Fruit fly (Drosophila melanogaster) whole organism, embryonic: Measurements from ENCODE around the gene Ass.

ENCODE experiments used
- C15 ChIP-seq: fragments of 200-800 bp; sonication (Bioruptor generic); IDR thresholded peaks from 3 replicates; pipeline ENCODE4 v1.3.6; 2022; ENCODE audit warnings: missing biosample characterization, missing genetic modification characterization
- CG10147 ChIP-seq: fragments of 200-800 bp; sonication (Bioruptor generic); optimal IDR thresholded peaks from 2 replicates; lab custom pipeline; 2019; ENCODE audit warnings: missing biosample characterization, mild to moderate bottlenecking, missing genetic modification characterization, moderate library complexity
- CG10979 ChIP-seq: fragments of 200-800 bp; sonication (Bioruptor generic); optimal IDR thresholded peaks from 2 replicates; lab custom pipeline; 2018; ENCODE audit warnings: missing biosample characterization, mild to moderate bottlenecking, missing genetic modification characterization, moderate library complexity
- CG15479 ChIP-seq: fragments of 200-800 bp; sonication (Bioruptor generic); optimal IDR thresholded peaks from 3 replicates; lab custom pipeline; 2019; ENCODE audit warnings: missing biosample characterization, mild to moderate bottlenecking, missing genetic modification characterization, moderate library complexity
- CG16813 ChIP-seq: fragments of 200-800 bp; sonication (Bioruptor generic); IDR thresholded peaks from 3 replicates; pipeline ENCODE4 v1.3.6; 2022; ENCODE audit warnings: missing biosample characterization, missing genetic modification characterization; ENCODE audit not compliant: partially characterized antibody
- CG17186 ChIP-seq: fragments of 200-800 bp; sonication (Bioruptor generic); optimal IDR thresholded peaks from 3 replicates; lab custom pipeline; 2017; ENCODE audit warnings: missing biosample characterization, missing genetic modification reagents, missing genetic modification characterization
- CG18764 ChIP-seq: fragments of 200-800 bp; sonication (Bioruptor generic); optimal IDR thresholded peaks from 3 replicates; lab custom pipeline; 2016; ENCODE audit warnings: missing biosample characterization, missing genetic modification characterization
- CG2116 ChIP-seq: fragments of 200-800 bp; sonication (Bioruptor generic); optimal IDR thresholded peaks from 3 replicates; lab custom pipeline; 2018; ENCODE audit warnings: missing biosample characterization, mild to moderate bottlenecking, missing genetic modification characterization
- CG2129 ChIP-seq: fragments of 200-800 bp; sonication (Bioruptor generic); IDR thresholded peaks from 2 replicates; pipeline ENCODE4 v1.3.6; 2022; ENCODE audit warnings: missing biosample characterization, missing genetic modification characterization; ENCODE audit not compliant: partially characterized antibody
- CG2875 ChIP-seq: fragments of 200-800 bp; sonication (Bioruptor generic); optimal IDR thresholded peaks from 2 replicates; lab custom pipeline; 2017; ENCODE audit warnings: missing biosample characterization, mild to moderate bottlenecking, missing genetic modification characterization, missing genetic modification reagents
- CG30020 ChIP-seq: fragments of 200-800 bp; optimal IDR thresholded peaks from 2 replicates; lab custom pipeline; 2019; ENCODE audit warnings: missing biosample characterization, mild to moderate bottlenecking, missing genetic modification characterization, moderate library complexity
- CG42726 ChIP-seq: fragments of 200-800 bp; sonication (Bioruptor generic); IDR thresholded peaks from 2 replicates; pipeline ENCODE4 v1.3.6; 2022; ENCODE audit warnings: missing biosample characterization, missing genetic modification characterization; ENCODE audit not compliant: partially characterized antibody
- CG4328 ChIP-seq: fragments of 200-800 bp; sonication (Bioruptor generic); optimal IDR thresholded peaks from 3 replicates; lab custom pipeline; 2017; ENCODE audit warnings: missing biosample characterization, missing genetic modification reagents, missing genetic modification characterization
- CG4617 ChIP-seq: fragments of 200-800 bp; sonication (Bioruptor generic); optimal IDR thresholded peaks from 3 replicates; lab custom pipeline; 2016; ENCODE audit warnings: missing biosample characterization, missing genetic modification characterization, borderline replicate concordance
- CG6175 ChIP-seq: fragments of 200-800 bp; sonication (Bioruptor generic); IDR thresholded peaks from 3 replicates; pipeline ENCODE4 v1.3.6; 2022; ENCODE audit warnings: missing biosample characterization, missing genetic modification characterization
- CG8944 ChIP-seq: fragments of 200-800 bp; sonication (Bioruptor generic); optimal IDR thresholded peaks from 3 replicates; lab custom pipeline; 2016; ENCODE audit warnings: missing biosample characterization, missing genetic modification characterization
- CG9817 ChIP-seq: fragments of 200-800 bp; sonication (Bioruptor generic); optimal IDR thresholded peaks from 2 replicates; lab custom pipeline; 2018; ENCODE audit warnings: missing biosample characterization, mild to moderate bottlenecking, missing genetic modification characterization, moderate library complexity
- CG9932 ChIP-seq: fragments of 200-800 bp; sonication (Bioruptor generic); IDR thresholded peaks from 2 replicates; pipeline ENCODE4 v1.3.6; 2022; ENCODE audit warnings: missing biosample characterization, missing genetic modification characterization
- E2f2 ChIP-seq: fragments of 200-800 bp; sonication (Bioruptor generic); IDR thresholded peaks from 2 replicates; pipeline ENCODE4 v1.3.6; 2022; ENCODE audit warnings: missing biosample characterization, missing genetic modification characterization
- Ets65A ChIP-seq: fragments of 200-800 bp; sonication (Bioruptor generic); peaks from one replicate; lab custom pipeline; 2016; ENCODE audit warnings: missing biosample characterization, missing genetic modification characterization
- Hey ChIP-seq: fragments of 200-800 bp; sonication (Bioruptor generic); optimal IDR thresholded peaks from 3 replicates; lab custom pipeline; 2018; ENCODE audit warnings: missing biosample characterization, mild to moderate bottlenecking, missing genetic modification characterization
- HmgZ ChIP-seq: fragments of 200-800 bp; sonication (Bioruptor generic); optimal IDR thresholded peaks from 2 replicates; lab custom pipeline; 2018; ENCODE audit warnings: missing biosample characterization, mild to moderate bottlenecking, missing genetic modification characterization
- Hmr ChIP-seq: fragments of 200-800 bp; sonication (Bioruptor generic); optimal IDR thresholded peaks from 3 replicates; lab custom pipeline; 2017; ENCODE audit warnings: mild to moderate bottlenecking, missing biosample characterization, missing genetic modification reagents, missing genetic modification characterization
- Lhr ChIP-seq: fragments of 200-800 bp; sonication (Bioruptor generic); optimal IDR thresholded peaks from 3 replicates; lab custom pipeline; 2017; ENCODE audit warnings: mild to moderate bottlenecking, missing biosample characterization, missing genetic modification reagents, missing genetic modification characterization
- MBD-R2 ChIP-seq: fragments of 200-800 bp; sonication (Bioruptor generic); IDR thresholded peaks from 2 replicates; pipeline ENCODE4 v1.3.6; 2022; ENCODE audit warnings: missing biosample characterization, missing genetic modification characterization
- Max ChIP-seq: fragments of 200-800 bp; sonication (Bioruptor generic); optimal IDR thresholded peaks from 2 replicates; lab custom pipeline; 2016; ENCODE audit warnings: missing biosample characterization, mild to moderate bottlenecking, missing genetic modification characterization
- Myb ChIP-seq: fragments of 200-800 bp; sonication (Bioruptor generic); optimal IDR thresholded peaks from 2 replicates; lab custom pipeline; 2016; ENCODE audit warnings: missing biosample characterization, missing genetic modification characterization
- Opbp ChIP-seq: fragments of 200-800 bp; sonication (Bioruptor generic); IDR thresholded peaks from 3 replicates; pipeline ENCODE4 v1.3.6; 2022; ENCODE audit warnings: missing biosample characterization, missing genetic modification characterization; ENCODE audit not compliant: partially characterized antibody
- Rfx ChIP-seq: fragments of 200-800 bp; sonication (Bioruptor generic); IDR thresholded peaks from 2 replicates; pipeline ENCODE4 v1.3.6; 2022; ENCODE audit warnings: missing biosample characterization, missing genetic modification characterization
- Sry-δ ChIP-seq: fragments of 200-800 bp; sonication (Bioruptor generic); optimal IDR thresholded peaks from 2 replicates; lab custom pipeline; 2016; ENCODE audit warnings: missing biosample characterization, missing genetic modification characterization
- Xrp1 ChIP-seq: fragments of 200-800 bp; sonication (Bioruptor generic); IDR thresholded peaks from 2 replicates; pipeline ENCODE4 v1.3.6; 2022; ENCODE audit warnings: missing biosample characterization, missing genetic modification characterization
- YL-1 ChIP-seq: fragments of 200-800 bp; sonication (Bioruptor generic); optimal IDR thresholded peaks from 3 replicates; lab custom pipeline; 2017; ENCODE audit warnings: missing biosample characterization, mild to moderate bottlenecking, missing genetic modification characterization
- al ChIP-seq: fragments of 200-800 bp; sonication (Bioruptor generic); IDR thresholded peaks from 2 replicates; pipeline ENCODE4 v1.3.6; 2022; ENCODE audit warnings: missing biosample characterization, missing genetic modification characterization
- az2 ChIP-seq: fragments of 200-800 bp; sonication (Bioruptor generic); optimal IDR thresholded peaks from 3 replicates; lab custom pipeline; 2016; ENCODE audit warnings: missing biosample characterization, missing genetic modification characterization
- cg ChIP-seq: fragments of 200-800 bp; sonication (Bioruptor generic); optimal IDR thresholded peaks from 3 replicates; lab custom pipeline; 2019; ENCODE audit warnings: missing biosample characterization, mild to moderate bottlenecking, missing genetic modification characterization, moderate library complexity
- danr ChIP-seq: fragments of 200-800 bp; sonication (Bioruptor generic); IDR thresholded peaks from 2 replicates; pipeline ENCODE4 v1.3.6; 2022; ENCODE audit warnings: missing biosample characterization, missing genetic modification characterization
- fd64A ChIP-seq: fragments of 200-800 bp; sonication (Bioruptor generic); optimal IDR thresholded peaks from 3 replicates; lab custom pipeline; 2018; ENCODE audit warnings: missing biosample characterization, mild to moderate bottlenecking, missing genetic modification characterization
- her ChIP-seq: fragments of 200-800 bp; sonication (Bioruptor generic); optimal IDR thresholded peaks from 2 replicates; lab custom pipeline; 2016; ENCODE audit warnings: missing biosample characterization, missing genetic modification characterization
- insv ChIP-seq, 2 experiments: fragments of 200-800 bp; sonication (Bioruptor generic); optimal IDR thresholded peaks; 3 replicates each; lab custom pipeline; 2016 to 2018; ENCODE audit warnings: missing biosample characterization in 2 of 2, missing genetic modification characterization in 2 of 2
- phol ChIP-seq: fragments of 200-800 bp; sonication (Bioruptor generic); optimal IDR thresholded peaks from 3 replicates; lab custom pipeline; 2018; ENCODE audit warnings: missing biosample characterization, mild to moderate bottlenecking, missing genetic modification characterization, moderate library complexity
- pita ChIP-seq: fragments of 200-800 bp; sonication (Bioruptor generic); optimal IDR thresholded peaks from 2 replicates; lab custom pipeline; 2017; ENCODE audit warnings: missing biosample characterization, mild to moderate bottlenecking, missing genetic modification characterization
- sc ChIP-seq, 3 experiments: fragments of >200 bp in 2 of 3; fragments of 200-800 bp in 1 of 3; sonication (Bioruptor generic) in 1 of 3; optimal IDR thresholded peaks; 2 replicates in 2 of 3; 3 replicates in 1 of 3; lab custom pipeline; 2017; ENCODE audit warnings: mild to moderate bottlenecking in 1 of 3, missing biosample characterization in 1 of 3, missing genetic modification characterization in 1 of 3, missing genetic modification reagents in 1 of 3
- slbo ChIP-seq: fragments of 200-800 bp; sonication (Bioruptor generic); IDR thresholded peaks from 2 replicates; pipeline ENCODE4 v1.3.6; 2022; ENCODE audit warnings: missing biosample characterization, missing genetic modification characterization
- trem ChIP-seq: fragments of 200-800 bp; optimal IDR thresholded peaks from 3 replicates; lab custom pipeline; 2019; ENCODE audit warnings: missing biosample characterization, mild to moderate bottlenecking, missing genetic modification characterization, moderate library complexity
- tup ChIP-seq: fragments of 200-800 bp; sonication (Bioruptor generic); optimal IDR thresholded peaks from 2 replicates; lab custom pipeline; 2016; ENCODE audit warnings: missing biosample characterization, mild to moderate bottlenecking, missing genetic modification characterization, moderate library complexity
- vvl ChIP-seq: fragments of 200-800 bp; sonication (Bioruptor generic); IDR thresholded peaks from 2 replicates; pipeline ENCODE4 v1.3.6; 2022; ENCODE audit warnings: missing biosample characterization, missing genetic modification characterization
- zen ChIP-seq: fragments of 200-800 bp; sonication (Bioruptor generic); optimal IDR thresholded peaks from 3 replicates; lab custom pipeline; 2018; ENCODE audit warnings: missing biosample characterization, mild to moderate bottlenecking, missing genetic modification characterization, moderate library complexity

Gene Ass

DNA sequence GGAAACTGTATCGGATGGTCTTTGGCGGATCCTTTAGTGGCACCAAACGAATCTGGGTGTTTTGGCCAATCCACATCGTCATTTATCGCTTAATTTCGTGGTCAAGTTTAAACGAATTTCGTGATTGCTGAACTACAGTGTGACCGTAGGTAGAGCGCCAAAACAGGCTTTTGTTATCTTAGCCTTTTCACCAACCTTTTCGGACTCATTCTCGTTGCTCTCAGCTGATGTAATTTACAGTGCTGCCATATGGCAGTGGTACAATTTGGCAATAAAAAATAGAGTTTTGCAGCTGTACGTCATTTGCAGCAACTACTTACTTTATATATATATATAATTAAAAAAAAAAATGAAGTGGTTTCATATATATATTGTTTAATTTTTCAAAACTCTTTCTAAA is 15.7 kb upstream of the Ass start, which contains the start of gene agt (continued):
- TF ChIP-seq CG17186 (GFP tag; lab: Kevin White, UChicago) (peak; percentile 2), danr (GFP tag; lab: Robert Waterston, UW) (no peak), trem (tag; lab: Kevin White, UChicago) (peak; percentile 78), Rfx (GFP tag; lab: Robert Waterston, UW) (0 out of 2 replicates have a peak, but pooled peaks have one; percentile 8), HmgZ (peak; percentile 77), pita (peak; percentile 79), Max (peak; percentile 11), Opbp (GFP tag; lab: Robert Waterston, UW) (0 out of 3 replicates have a peak, but pooled peaks have one; percentile 25), slbo (GFP tag; lab: Robert Waterston, UW) (peak; percentile 54; the same call in 1 of the 2 replicates), CG2875 (GFP tag; lab: Kevin White, UChicago) (no peak), CG4617 (peak; percentile 15), Lhr (GFP tag; lab: Kevin White, UChicago) (peak; percentile 82), zen (tag; lab: Kevin White, UChicago) (peak; percentile 76), her (GFP tag; lab: Kevin White, UChicago) (peak; percentile 61), Myb (GFP tag; lab: Kevin White, UChicago) (peak; percentile 50), E2f2 (GFP tag; lab: Robert Waterston, UW) (peak; percentile 85), CG42726 (GFP tag; lab: Robert Waterston, UW) (0 out of 2 replicates have a peak, but pooled peaks have one; percentile 28), Xrp1 (GFP tag; lab: Robert Waterston, UW) (0 out of 2 replicates have a peak, but pooled peaks have one; percentile 17), CG15479 (GFP tag; lab: Kevin White, UChicago) (no peak), CG10979 (tag; lab: Kevin White, UChicago) (peak; percentile 14), phol (peak; percentile 50), YL-1 (GFP tag; lab: Kevin White, UChicago) (peak; percentile 66), Sry-δ (GFP tag; lab: Kevin White, UChicago) (peak; percentile 34), CG9932 (GFP tag; lab: Robert Waterston, UW) (0 out of 2 replicates have a peak, but pooled peaks have one; percentile 14), CG2116 (GFP tag; lab: Kevin White, UChicago) (peak; percentile 54), tup (GFP tag; lab: Kevin White, UChicago) (no peak), CG9817 (tag; lab: Kevin White, UChicago) (peak; percentile 11), vvl (0 out of 2 replicates have a peak, but pooled peaks have one; percentile 25)

DNA sequence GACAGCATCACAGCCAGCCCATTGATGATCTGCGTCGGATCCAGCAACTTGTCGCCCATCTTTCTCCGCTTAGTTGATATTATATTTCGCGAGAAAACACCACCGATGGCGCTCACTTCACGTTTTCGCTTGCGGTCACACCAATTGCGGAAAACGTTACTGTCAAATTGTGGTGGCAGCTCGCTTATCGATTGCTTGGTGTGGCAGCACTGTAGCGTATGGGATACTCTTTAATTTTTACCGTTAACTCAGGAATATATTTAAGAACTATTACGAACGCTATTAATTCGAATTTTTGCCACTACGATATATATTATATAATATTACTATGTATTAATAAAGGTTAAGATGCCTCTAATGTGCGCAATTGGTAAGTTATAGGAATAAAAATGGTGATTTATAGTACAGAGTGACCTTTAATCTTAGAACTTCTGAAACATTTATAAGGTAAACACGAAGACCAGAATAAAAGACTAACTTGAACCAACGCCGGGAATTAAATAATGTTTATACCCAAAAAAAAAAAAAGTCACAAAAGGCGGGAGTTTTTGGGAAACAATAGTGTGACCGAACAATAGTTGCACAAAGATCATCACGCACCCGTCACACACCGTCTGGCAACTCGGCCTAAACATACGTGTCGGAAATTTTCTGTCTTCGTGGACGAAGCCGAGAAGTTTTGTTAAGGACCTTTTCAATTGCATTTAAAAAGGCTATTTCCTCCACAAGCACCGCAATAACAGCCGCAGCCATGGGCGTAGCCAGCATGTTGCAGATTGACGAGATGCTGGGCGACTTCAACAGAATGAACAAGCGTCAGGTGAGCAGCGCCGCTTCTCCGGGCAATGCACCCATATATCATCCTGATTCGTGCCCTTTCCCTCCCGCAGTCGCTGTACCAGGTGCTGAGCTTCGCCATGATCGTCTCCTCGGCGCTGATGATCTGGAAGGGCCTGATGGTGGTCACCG is 13.3 kb upstream of the Ass start, which contains the start of the genes CG1307 and twr:
CG1307 (minus strand) TSS at position 165 of the 969 bp plus-strand sequence.
twr (plus strand) TSS at position 605 of the 969 bp plus-strand sequence.
- TF ChIP-seq CG18764 (GFP tag; lab: Kevin White, UChicago), result peak; percentile 23
- no peak for TF ChIP-seq CG2129 (GFP tag; lab: Robert Waterston, UW)
- TF ChIP-seq Hmr, result peak; percentile 50
- TF ChIP-seq cg (GFP tag; lab: Kevin White, UChicago), result no peak
- peak; percentile 29 for TF ChIP-seq CG4328
- TF ChIP-seq MBD-R2 (GFP tag; lab: Robert Waterston, UW), result peak; percentile 73
- TF ChIP-seq CG16813 (GFP tag; lab: Robert Waterston, UW), result no peak; the same call in 2 of the 3 replicates
- peak in 1 of 2 experiments; percentile 19 for TF ChIP-seq insv (GFP tag; optimal IDR thresholded peaks at IDR 0.05; lab: Kevin White, UChicago)
- TF ChIP-seq Hey (tag; lab: Kevin White, UChicago), result no peak
- no peak for TF ChIP-seq fd64A
- no peak for TF ChIP-seq CG8944 (GFP tag; lab: Kevin White, UChicago)
- peak; percentile 13; the same call in 1 of the 2 replicates for TF ChIP-seq al
- TF ChIP-seq az2 (GFP tag; lab: Kevin White, UChicago), result peak; percentile 6
- TF ChIP-seq Ets65A (GFP tag; lab: Kevin White, UChicago), result peak; percentile 93
- no peak for TF ChIP-seq sc (optimal IDR thresholded peaks at IDR 0.05; lab: Kevin White, UChicago)
- no peak for TF ChIP-seq sc (GFP tag; optimal IDR thresholded peaks at IDR 0.05; lab: Kevin White, UChicago)
- TF ChIP-seq C15 (GFP tag; lab: Robert Waterston, UW), result no peak
- TF ChIP-seq CG30020 (tag; lab: Kevin White, UChicago), result no peak
- no peak for TF ChIP-seq CG6175 (GFP tag; lab: Robert Waterston, UW)
- TF ChIP-seq CG10147 (GFP tag; lab: Kevin White, UChicago), result no peak
